Fruit fly (Drosophila melanogaster) S2 (cell line): ENCODE data around the gene CCAP.

Experiments
- CG8478 ChIP-seq: fragments of >200 bp; optimal IDR thresholded peaks from 2 replicates; lab custom pipeline; 2018
- CTCF ChIP-seq, 2 experiments: fragments of >200 bp; optimal IDR thresholded peaks; 2 replicates each; lab custom pipeline; 2018

CCAP gene

DNA sequence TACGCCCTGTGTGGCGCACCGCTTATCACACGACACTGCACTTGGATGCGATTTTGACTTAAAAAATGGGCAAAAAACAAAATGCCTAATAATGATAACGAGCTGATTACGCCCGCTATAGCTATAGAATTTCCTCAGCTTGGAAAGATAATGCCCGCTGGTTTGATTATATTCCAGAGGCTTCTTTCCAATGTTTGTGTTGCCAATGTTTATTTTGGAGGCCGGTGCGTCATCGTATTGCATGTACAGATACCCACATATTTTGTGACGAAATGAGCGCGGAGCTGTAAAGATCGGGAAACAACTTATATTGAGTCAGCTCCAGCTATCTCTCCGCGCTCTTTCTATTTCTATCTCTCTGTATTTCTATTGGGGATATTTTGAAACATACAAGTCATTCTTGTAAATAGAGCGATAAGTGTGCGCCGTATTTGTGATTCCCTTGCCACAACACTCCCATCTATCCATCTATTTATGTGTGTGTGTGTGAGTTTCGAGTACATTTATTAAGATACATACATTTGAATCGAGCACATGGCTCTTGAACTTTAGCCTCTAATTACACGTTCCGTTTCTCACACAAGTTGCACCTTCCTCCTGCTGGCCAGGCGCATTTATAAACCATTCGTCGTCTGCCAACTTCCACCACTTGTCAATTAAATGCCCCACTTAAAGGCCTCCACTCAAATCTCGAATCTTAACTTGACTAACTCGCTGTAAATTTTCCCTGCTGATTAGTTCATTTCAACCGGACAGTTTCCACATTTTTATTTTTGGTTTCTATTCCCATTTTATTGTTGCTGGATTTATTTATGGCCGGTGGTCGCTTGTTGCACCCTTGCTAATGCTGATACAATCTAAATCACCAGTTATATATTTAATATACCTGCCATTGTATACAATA is 17.6 kb downstream of the CCAP start:
- TF ChIP-seq CG8478 (lab: Kevin White, UChicago) (no peak), CTCF (optimal IDR thresholded peaks at IDR 0.05; lab: Kevin White, UChicago) (no peak)

DNA sequence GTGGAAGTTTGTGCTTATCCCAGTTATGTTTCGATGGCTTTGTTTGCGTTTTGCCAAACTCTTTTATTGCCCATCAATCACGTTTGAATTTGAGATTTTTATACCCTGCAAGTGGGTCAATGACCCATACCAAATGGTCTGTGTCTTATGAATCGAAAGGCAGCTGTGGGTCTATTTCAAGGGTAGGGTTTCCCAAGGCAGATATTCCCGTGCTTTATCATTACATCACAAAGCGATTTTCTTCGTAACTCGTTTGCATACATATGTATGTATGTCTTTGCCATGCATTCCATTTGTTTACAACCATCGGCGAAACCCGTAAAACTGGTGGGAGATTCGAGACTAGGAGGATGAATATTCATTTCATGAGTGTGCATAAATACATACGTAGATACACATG is 26.4 kb downstream of the CCAP start:
- TF ChIP-seq CTCF (optimal IDR thresholded peaks at IDR 0.05; lab: Kevin White, UChicago), result no peak
- TF ChIP-seq CG8478 (lab: Kevin White, UChicago), result no peak

DNA sequence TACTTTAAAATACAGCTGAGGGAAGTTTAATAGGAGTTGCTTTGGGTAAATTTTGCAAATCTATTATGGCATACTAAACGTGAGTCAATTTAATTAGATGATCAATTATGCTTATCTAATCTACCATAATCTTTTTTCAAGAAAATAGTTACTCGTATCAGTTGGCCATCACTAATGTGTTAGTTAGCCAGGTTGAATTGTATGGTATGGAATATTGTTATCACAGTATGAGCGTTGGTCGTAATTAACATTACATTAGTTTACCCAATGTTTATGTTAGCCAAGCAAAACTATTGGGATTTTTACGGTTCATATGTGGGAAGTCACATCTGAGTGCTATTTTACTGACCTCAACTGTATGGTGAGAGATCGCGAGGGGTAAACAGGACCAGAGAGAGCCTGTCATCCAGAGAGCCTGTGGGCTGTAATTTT is 28.3 kb downstream of the CCAP start:
- TF ChIP-seq CTCF (optimal IDR thresholded peaks at IDR 0.05; lab: Kevin White, UChicago) (no peak), CG8478 (lab: Kevin White, UChicago) (no peak)

DNA sequence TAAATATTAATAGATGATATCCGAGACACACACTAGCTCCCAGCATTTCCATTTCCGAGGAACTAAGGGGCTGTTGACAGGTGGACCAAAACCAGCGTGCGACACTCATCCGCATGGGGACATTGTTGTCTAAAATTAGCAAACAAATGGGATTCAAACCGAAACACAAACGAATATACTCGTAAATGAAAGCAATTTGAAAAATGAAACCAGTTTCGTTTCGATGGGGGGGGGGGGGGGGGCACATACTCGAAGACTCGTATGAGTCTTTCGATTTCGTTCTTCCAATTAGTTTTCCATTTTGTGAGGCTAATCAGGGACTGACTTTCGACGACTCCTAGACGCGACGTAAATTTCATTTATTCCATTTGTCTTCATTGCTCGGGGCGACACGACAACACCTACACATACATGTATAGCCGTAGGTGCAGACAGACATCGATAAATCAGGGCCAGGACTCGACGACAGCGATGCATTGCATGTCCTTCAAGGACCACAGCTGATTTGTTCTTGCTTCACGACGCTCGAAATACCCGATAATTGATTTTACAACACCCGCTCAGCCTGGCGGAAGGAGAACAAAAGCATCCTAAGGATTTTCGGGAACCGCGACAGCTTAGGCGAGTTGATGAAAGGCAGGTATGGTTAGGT is 29.1 kb downstream of the CCAP start:
- TF ChIP-seq CTCF (optimal IDR thresholded peaks at IDR 0.05; lab: Kevin White, UChicago) (no peak), CG8478 (lab: Kevin White, UChicago) (no peak)

DNA sequence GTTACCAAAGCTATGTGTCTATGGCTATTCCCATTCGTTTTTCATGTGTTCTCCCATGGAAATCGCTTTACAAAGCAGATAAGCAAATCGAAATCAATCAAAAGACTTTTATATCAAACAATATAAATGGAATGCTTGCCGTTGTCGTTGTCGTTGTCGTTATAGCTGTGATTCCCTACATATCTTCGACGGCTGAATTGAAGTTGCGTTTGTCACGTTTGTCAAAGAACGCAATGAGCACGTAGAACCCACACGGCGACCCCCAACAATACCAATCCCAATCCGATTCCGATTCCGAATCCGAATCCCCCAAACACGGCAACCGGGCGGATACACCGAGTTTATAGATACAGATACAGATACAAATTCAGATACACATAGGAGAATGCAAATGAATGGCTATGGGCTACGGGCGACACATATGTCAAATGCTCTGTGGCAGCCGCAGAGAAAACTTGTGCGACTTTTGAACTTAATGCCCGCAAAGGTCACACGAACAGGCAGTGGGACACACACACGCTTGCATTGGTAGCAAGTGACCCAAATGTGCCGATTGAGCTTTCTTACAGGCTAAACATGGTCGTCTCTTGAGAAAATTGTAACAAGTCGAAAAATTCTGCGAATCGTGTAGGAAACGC is 32.0 kb downstream of the CCAP start:
- TF ChIP-seq CTCF (optimal IDR thresholded peaks at IDR 0.05; lab: Kevin White, UChicago) (no peak), CG8478 (lab: Kevin White, UChicago) (no peak)

DNA sequence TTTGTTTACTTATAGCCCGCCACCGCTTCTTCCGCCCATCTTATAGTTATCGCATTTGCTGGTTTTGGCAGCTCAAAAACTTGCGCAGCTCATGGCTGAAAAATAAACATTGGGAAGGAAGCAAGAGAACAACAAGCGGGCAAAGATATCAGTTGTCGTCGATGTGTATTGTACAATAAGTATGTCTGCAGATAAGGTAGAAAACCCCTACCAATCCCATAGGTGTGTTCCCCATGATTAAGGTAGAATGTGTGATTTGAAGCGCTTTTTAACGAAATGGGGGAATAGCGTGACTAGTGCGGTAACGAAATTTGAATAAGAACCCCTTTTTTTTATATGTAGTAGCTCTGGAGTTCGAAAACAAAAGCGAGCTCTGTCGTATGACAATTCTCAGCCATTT is 32.8 kb downstream of the CCAP start:
- no peak for TF ChIP-seq CTCF (optimal IDR thresholded peaks at IDR 0.05; lab: Kevin White, UChicago)
- TF ChIP-seq CG8478 (lab: Kevin White, UChicago), result no peak

DNA sequence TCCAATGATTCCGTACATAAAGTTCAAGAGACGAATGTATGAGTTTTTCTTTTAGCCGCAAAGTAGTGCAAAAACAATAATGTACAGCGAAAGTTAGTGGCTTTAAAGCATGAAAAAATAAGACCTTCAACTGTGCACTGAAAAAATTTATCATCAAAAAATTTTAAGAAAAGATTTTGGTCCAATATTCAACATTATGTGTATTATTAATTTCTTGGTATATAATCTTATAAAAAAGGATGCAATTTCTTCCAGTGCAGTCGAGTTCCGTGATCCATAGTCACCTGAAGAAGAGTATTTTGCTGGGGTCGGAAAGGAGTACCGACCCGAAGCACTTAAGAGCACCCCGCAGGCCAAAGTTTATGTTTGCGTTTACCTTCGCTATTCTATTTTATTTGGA is 33.3 kb downstream of the CCAP start:
- no peak for TF ChIP-seq CTCF (optimal IDR thresholded peaks at IDR 0.05; lab: Kevin White, UChicago)
- TF ChIP-seq CG8478 (lab: Kevin White, UChicago), result no peak

DNA sequence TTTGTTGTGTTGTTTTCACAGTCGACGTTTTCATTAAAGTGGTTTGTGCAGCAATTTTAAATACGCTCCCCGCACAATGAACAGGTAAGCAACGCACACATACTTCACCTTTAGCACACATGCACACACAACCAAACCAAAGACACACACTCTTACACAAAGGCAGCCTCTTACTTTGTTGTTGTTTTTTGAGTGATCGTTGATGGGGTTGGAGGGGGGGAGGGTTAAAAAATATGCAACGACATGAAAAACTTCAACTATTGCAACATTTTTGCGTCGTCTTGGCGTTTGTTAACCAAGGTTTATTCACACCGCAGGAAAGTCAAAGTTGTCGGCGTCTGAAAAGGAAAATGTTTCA is 33.9 kb downstream of the CCAP start:
- no peak for TF ChIP-seq CG8478 (lab: Kevin White, UChicago)
- no peak for TF ChIP-seq CTCF (optimal IDR thresholded peaks at IDR 0.05; lab: Kevin White, UChicago)

DNA sequence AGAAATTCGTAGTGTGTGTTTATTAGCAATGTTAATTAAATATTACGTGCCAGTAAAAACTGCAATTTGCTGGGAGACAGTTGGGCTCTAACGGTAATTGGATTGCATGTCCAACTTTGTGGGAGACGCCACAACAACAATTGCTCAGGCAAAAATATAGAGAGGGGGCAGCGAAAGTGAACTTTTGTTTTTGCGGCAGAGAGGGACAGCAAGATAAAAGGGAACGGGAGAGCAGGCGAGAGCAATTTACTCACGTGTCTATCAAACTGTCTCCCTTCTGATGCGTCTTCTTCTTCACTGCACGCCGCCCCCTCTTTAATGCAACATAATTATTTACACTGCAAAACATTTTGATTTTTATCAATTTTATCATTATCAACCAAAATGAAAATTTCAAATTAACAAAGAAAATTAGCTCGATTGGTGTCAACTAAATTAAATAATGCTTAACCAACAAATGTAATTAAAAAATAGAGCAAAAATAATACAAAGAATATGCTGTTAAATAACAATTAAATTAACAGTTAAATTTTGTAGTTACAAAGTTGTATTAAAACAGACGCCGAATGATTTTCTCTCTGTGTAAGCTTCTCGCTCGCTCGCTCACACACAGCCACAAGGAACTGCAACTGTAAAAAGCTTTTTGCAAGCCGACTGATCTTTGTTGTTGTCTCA is 34.5 kb downstream of the CCAP start:
- TF ChIP-seq CG8478 (lab: Kevin White, UChicago), result no peak
- TF ChIP-seq CTCF (optimal IDR thresholded peaks at IDR 0.05; lab: Kevin White, UChicago), result no peak

DNA sequence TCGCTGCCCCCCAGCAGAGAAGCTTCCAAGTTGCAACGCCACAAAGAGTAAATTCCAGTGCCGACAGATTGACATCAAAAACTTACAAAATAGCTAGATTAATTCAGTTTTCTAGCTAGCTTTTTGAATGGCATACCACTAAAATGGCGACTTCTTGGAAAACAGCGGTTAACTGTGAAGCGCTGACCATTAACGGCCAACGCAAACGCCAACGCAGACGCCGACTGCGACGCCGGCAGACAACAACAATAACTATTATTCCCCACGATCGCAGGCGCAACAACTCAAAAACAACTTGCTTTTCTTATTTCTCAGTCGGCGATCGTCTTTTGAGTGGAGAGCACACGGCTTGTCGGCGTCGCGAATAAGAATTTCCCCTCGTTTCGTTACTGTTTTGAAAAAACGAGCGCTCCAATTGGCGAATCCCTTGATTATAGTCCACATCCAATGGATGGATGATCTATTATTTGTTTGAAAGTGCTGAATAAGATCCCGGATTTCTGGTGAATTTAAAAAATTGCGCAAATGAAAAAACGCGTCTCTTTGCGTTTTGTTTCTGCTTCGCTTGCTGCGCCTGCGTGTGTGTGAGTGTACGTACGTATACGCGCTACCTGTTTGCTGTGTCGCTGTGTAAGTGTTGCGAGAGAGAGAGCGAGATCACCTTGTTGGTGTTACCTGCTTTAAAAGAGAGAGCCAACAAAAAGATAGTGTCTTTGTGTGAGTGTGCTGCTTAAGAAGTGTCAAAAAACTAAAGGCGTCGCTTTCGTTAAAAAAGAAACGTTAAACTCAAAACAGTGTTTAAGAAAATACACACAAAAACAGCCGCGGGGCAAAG is 35.2 kb downstream of the CCAP start:
- TF ChIP-seq CTCF (optimal IDR thresholded peaks at IDR 0.05; lab: Kevin White, UChicago) (no peak), CG8478 (lab: Kevin White, UChicago) (no peak)

DNA sequence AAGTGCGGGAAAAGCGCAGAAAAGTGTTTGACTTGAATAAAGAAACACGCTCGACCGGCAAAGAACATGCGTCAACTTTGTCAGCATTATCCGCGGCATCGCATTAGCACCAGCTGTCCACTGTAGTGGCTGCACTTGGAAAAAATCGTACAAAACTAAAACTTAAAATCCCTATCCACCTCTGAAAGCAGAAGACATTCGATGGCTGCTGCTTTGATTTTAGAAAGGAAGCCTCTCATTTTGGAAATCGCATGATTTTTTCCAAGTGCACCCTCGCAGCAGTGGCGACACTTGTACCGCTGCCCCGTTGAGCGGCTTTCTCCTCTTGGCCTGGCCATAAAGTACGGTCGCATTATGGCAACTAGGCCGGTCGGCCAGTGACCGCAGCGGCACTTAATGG is 37.6 kb downstream of the CCAP start:
- no peak for TF ChIP-seq CTCF (optimal IDR thresholded peaks at IDR 0.05; lab: Kevin White, UChicago)
- TF ChIP-seq CG8478 (lab: Kevin White, UChicago), result no peak

DNA sequence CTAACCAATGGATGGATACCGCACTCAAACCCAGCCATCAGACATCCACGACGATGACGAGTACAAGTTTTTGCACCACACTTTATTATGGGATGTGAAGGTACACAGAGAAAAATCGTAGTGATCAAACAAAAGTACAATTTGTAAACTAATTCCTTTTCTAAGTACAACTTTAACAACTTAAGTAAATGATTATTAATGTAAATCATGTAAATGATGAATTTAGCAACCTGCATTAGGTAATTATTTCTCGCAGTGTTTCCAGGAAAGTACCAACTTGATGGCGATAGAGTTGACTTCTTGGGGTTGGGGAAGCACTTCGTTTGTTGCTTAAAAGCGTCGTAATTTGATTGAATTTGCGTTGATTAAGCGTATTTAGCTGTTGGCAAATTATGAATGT is 38.8 kb downstream of the CCAP start:
- no peak for TF ChIP-seq CTCF (optimal IDR thresholded peaks at IDR 0.05; lab: Kevin White, UChicago)
- no peak for TF ChIP-seq CG8478 (lab: Kevin White, UChicago)
